Fruit fly (Drosophila melanogaster): ENCODE results near the gene Sfp36F.
A peak's percentile ranks its signal among the peaks of the same experiment; 100 is the strongest.

The Sfp36F gene

dm6 chr2L:18325120-18325581 lies 32.8 kb downstream of the Sfp36F start (continued):
- TF ChIP-seq crp (GFP tag; optimal IDR thresholded peaks at IDR 0.05): peak in 1 of 2 experiments; percentile 37
- TF ChIP-seq Elba2 (GFP tag; optimal IDR thresholded peaks at IDR 0.05): no peak
- TF ChIP-seq CG6683 (GFP tag; optimal IDR thresholded peaks at IDR 0.05): peak; percentile 30
- peak; percentile 87 for TF ChIP-seq Rfx (GFP tag; IDR thresholded peaks at IDR 0.05)
- TF ChIP-seq dmrt11E (tag; optimal IDR thresholded peaks at IDR 0.05): peak; percentile 83
- TF ChIP-seq TFAM (GFP tag; optimal IDR thresholded peaks at IDR 0.05): no peak
- TF ChIP-seq CG8281 (tag; optimal IDR thresholded peaks at IDR 0.05): peak; percentile 68
- peak; percentile 74 for TF ChIP-seq Mad (GFP tag; optimal IDR thresholded peaks at IDR 0.05)
- peak; percentile 79 for TF ChIP-seq stc (GFP tag; IDR thresholded peaks at IDR 0.05)
- TF ChIP-seq CG1024 (GFP tag; IDR thresholded peaks at IDR 0.05): peak; percentile 74
- peak; percentile 75 for TF ChIP-seq CG8944 (GFP tag; optimal IDR thresholded peaks at IDR 0.05)
- peak; percentile 58 for TF ChIP-seq pho (GFP tag; optimal IDR thresholded peaks at IDR 0.05)
- peak; percentile 40; the same call in 1 of the 2 replicates for TF ChIP-seq klu (GFP tag; IDR thresholded peaks at IDR 0.05)
- TF ChIP-seq Poxn (GFP tag; IDR thresholded peaks at IDR 0.05): no peak
- TF ChIP-seq CG33213 (GFP tag; optimal IDR thresholded peaks at IDR 0.05): peak; percentile 63
- peak; percentile 72 for TF ChIP-seq CG12155 (GFP tag; optimal IDR thresholded peaks at IDR 0.05)
- peak; percentile 75 for TF ChIP-seq BtbVII (GFP tag; optimal IDR thresholded peaks at IDR 0.05)
- TF ChIP-seq Dbx (GFP tag; IDR thresholded peaks at IDR 0.05): peak; percentile 61; the same call in 2 of the 3 replicates
- no peak for TF ChIP-seq Lpt (GFP tag; optimal IDR thresholded peaks at IDR 0.05)
- TF ChIP-seq CoRest (tag; optimal IDR thresholded peaks at IDR 0.05): peak; percentile 91
- TF ChIP-seq row (GFP tag; IDR thresholded peaks at IDR 0.05): peak; percentile 91
- no peak for TF ChIP-seq CG9797 (GFP tag; optimal IDR thresholded peaks at IDR 0.05)
- peak; percentile 78 for TF ChIP-seq danr (GFP tag; IDR thresholded peaks at IDR 0.05)
- no peak for TF ChIP-seq unc-4 (GFP tag; IDR thresholded peaks at IDR 0.05; ENCODE audit: partially characterized antibody)
- peak; percentile 90 for TF ChIP-seq CG2712 (tag; optimal IDR thresholded peaks at IDR 0.05)
- TF ChIP-seq Chrac-16 (GFP tag; optimal IDR thresholded peaks at IDR 0.05): peak; percentile 77
- TF ChIP-seq CG14965 (GFP tag; optimal IDR thresholded peaks at IDR 0.05; ENCODE audit: borderline replicate concordance): peak; percentile 5
- peak; percentile 47 for TF ChIP-seq schlank (tag; optimal IDR thresholded peaks at IDR 0.05)
- TF ChIP-seq Awh (GFP tag; IDR thresholded peaks at IDR 0.05): peak; percentile 88
- peak; percentile 61 for TF ChIP-seq CG3163 (GFP tag; optimal IDR thresholded peaks at IDR 0.05)
- TF ChIP-seq CTCF (GFP tag; optimal IDR thresholded peaks at IDR 0.05): peak; percentile 34
- peak; percentile 70 for TF ChIP-seq CG3065 (GFP tag; optimal IDR thresholded peaks at IDR 0.05)
- peak; percentile 72 for TF ChIP-seq pb (GFP tag; optimal IDR thresholded peaks at IDR 0.05)
- TF ChIP-seq ro (GFP tag; IDR thresholded peaks at IDR 0.05): peak; percentile 80
- no peak for TF ChIP-seq nerfin-2 (GFP tag; IDR thresholded peaks at IDR 0.05; ENCODE audit: partially characterized antibody)
- peak; percentile 73 for TF ChIP-seq CG5180 (GFP tag; optimal IDR thresholded peaks at IDR 0.05)
- TF ChIP-seq CG42726 (GFP tag; IDR thresholded peaks at IDR 0.05; ENCODE audit: partially characterized antibody): no peak
- peak; percentile 0 for TF ChIP-seq stwl (tag; optimal IDR thresholded peaks at IDR 0.05)
- TF ChIP-seq CG12071 (GFP tag; optimal IDR thresholded peaks at IDR 0.05): peak; percentile 82
- TF ChIP-seq sima (GFP tag; optimal IDR thresholded peaks at IDR 0.05): peak; percentile 45
- TF ChIP-seq Oli (tag; optimal IDR thresholded peaks at IDR 0.05): peak; percentile 87
- peak; percentile 81 for TF ChIP-seq HLH3B (GFP tag; IDR thresholded peaks at IDR 0.05)
- peak; percentile 89 for TF ChIP-seq sisA (GFP tag; IDR thresholded peaks at IDR 0.05)
- TF ChIP-seq CG15601 (tag; optimal IDR thresholded peaks at IDR 0.05): peak; percentile 85
- peak; percentile 40 for TF ChIP-seq Ets97D (GFP tag; optimal IDR thresholded peaks at IDR 0.05)
- TF ChIP-seq shn (GFP tag; optimal IDR thresholded peaks at IDR 0.05): peak; percentile 85
- no peak for TF ChIP-seq CG14860 (GFP tag; IDR thresholded peaks at IDR 0.05; ENCODE audit: partially characterized antibody)
- TF ChIP-seq psq (GFP tag; optimal IDR thresholded peaks at IDR 0.05): peak; percentile 43
- TF ChIP-seq CG2875 (GFP tag; optimal IDR thresholded peaks at IDR 0.05): peak; percentile 84
- TF ChIP-seq slbo (GFP tag; IDR thresholded peaks at IDR 0.05): peak; percentile 79
- TF ChIP-seq hkb (optimal IDR thresholded peaks at IDR 0.05): no peak
- TF ChIP-seq hkb (GFP tag; IDR thresholded peaks at IDR 0.05): peak; percentile 91
